Worm (Caenorhabditis elegans) whole organism, L1 larva: ENCODE results near the gene C31B8.1.

Experiments
- aly-2 ChIP-seq: fragments of 150-350 bp; optimal IDR thresholded peaks from 2 replicates; lab custom pipeline; 2014; ENCODE audit warnings: missing biosample characterization, missing genetic modification characterization
- dpl-1 ChIP-seq, 3 experiments: fragments of 150-350 bp in 2 of 3; sonication (generic microtip) in 1 of 3; optimal IDR thresholded peaks; 2 replicates each; lab custom pipeline; 2014 to 2017; ENCODE audit warnings: missing biosample characterization in 3 of 3, missing genetic modification characterization in 3 of 3, missing genetic modification reagents in 3 of 3
- lir-3 ChIP-seq: sonication (generic microtip); optimal IDR thresholded peaks from 2 replicates; lab custom pipeline; 2016; ENCODE audit warnings: mild to moderate bottlenecking, missing genetic modification characterization, moderate library complexity, missing compliant biosample characterization; ENCODE audit not compliant: poor library complexity
- lsy-2 ChIP-seq, 2 experiments: fragments of 150-350 bp; optimal IDR thresholded peaks; 2 replicates each; lab custom pipeline; 2014; ENCODE audit warnings: missing biosample characterization in 2 of 2, missing genetic modification characterization in 2 of 2
- nhr-77 ChIP-seq: fragments of 150-350 bp; optimal IDR thresholded peaks from 2 replicates; lab custom pipeline; 2014; ENCODE audit warnings: missing biosample characterization, missing genetic modification characterization
- nhr-90 ChIP-seq: sonication (generic microtip); optimal IDR thresholded peaks from 2 replicates; lab custom pipeline; 2016; ENCODE audit warnings: mild to moderate bottlenecking, missing genetic modification characterization, missing compliant biosample characterization; ENCODE audit not compliant: poor library complexity
- pag-3 ChIP-seq: sonication (generic microtip); optimal IDR thresholded peaks from 2 replicates; lab custom pipeline; 2017; ENCODE audit warnings: missing genetic modification characterization, mild to moderate bottlenecking, missing compliant biosample characterization, antibody characterized with exemption, borderline replicate concordance; ENCODE audit not compliant: insufficient read depth
- snpc-4 ChIP-seq: fragments of 150-350 bp; optimal IDR thresholded peaks from 2 replicates; lab custom pipeline; 2014; ENCODE audit warnings: missing biosample characterization, missing genetic modification characterization
- unc-86 ChIP-seq: sonication (generic microtip); optimal IDR thresholded peaks from 2 replicates; lab custom pipeline; 2016; ENCODE audit warnings: missing genetic modification characterization, missing compliant biosample characterization

- TF ChIP-seq unc-86 (tag; lab: Kevin White, UChicago) (no peak), nhr-90 (no peak), snpc-4 (tag; lab: Kevin White, UChicago) (no peak), dpl-1 (GFP tag; optimal IDR thresholded peaks at IDR 0.05; lab: Kevin White, UChicago) (no peak), pag-3 (no peak), lir-3 (tag; lab: Kevin White, UChicago) (no peak), lsy-2 (tag; optimal IDR thresholded peaks at IDR 0.05; lab: Kevin White, UChicago) (no peak), nhr-77 (no peak), aly-2 (tag; lab: Kevin White, UChicago) (no peak)
These were observed 7.1 kb downstream of the C31B8.1 start, which contains the start of gene srw-141 for ce11 chrV:2938497-2938896.
